Fruit fly (Drosophila melanogaster) whole organism, embryonic: ENCODE data around the gene dpr14.

Source experiments
- CG10959 ChIP-seq: fragments of 200-800 bp; sonication (Bioruptor generic); IDR thresholded peaks from 2 replicates; pipeline ENCODE4 v1.3.6; 2022; ENCODE audit warnings: missing biosample characterization, missing genetic modification characterization
- CG13287 ChIP-seq: fragments of 200-800 bp; sonication (Bioruptor generic); IDR thresholded peaks from 2 replicates; pipeline ENCODE4 v1.3.6; 2022; ENCODE audit warnings: missing biosample characterization, missing genetic modification characterization; ENCODE audit not compliant: partially characterized antibody
- CG1832 ChIP-seq: fragments of 200-800 bp; sonication (Bioruptor generic); optimal IDR thresholded peaks from 2 replicates; lab custom pipeline; 2017; ENCODE audit warnings: missing biosample characterization, mild to moderate bottlenecking, missing genetic modification characterization, inconsistent platforms
- CG34224 ChIP-seq: fragments of 200-800 bp; sonication (Bioruptor generic); IDR thresholded peaks from 3 replicates; pipeline ENCODE4 v1.3.6; 2022; ENCODE audit warnings: missing biosample characterization, missing genetic modification characterization; ENCODE audit not compliant: partially characterized antibody
- CG6654 ChIP-seq: fragments of 200-800 bp; sonication (Bioruptor generic); optimal IDR thresholded peaks from 2 replicates; lab custom pipeline; 2017; ENCODE audit warnings: missing biosample characterization, mild to moderate bottlenecking, missing genetic modification characterization
- CG6689 ChIP-seq: fragments of 200-800 bp; sonication (Bioruptor generic); IDR thresholded peaks from 2 replicates; pipeline ENCODE4 v1.3.6; 2022; ENCODE audit warnings: missing biosample characterization, missing genetic modification characterization
- CG8944 ChIP-seq: fragments of 200-800 bp; sonication (Bioruptor generic); optimal IDR thresholded peaks from 3 replicates; lab custom pipeline; 2016; ENCODE audit warnings: missing biosample characterization, missing genetic modification characterization
- CG9932 ChIP-seq: fragments of 200-800 bp; sonication (Bioruptor generic); IDR thresholded peaks from 2 replicates; pipeline ENCODE4 v1.3.6; 2022; ENCODE audit warnings: missing biosample characterization, missing genetic modification characterization
- Camta ChIP-seq: fragments of 200-800 bp; sonication (Bioruptor generic); optimal IDR thresholded peaks from 2 replicates; lab custom pipeline; 2016; ENCODE audit warnings: missing biosample characterization, missing genetic modification characterization
- CkIIα-i1 ChIP-seq: fragments of 200-800 bp; sonication (Bioruptor generic); IDR thresholded peaks from 2 replicates; pipeline ENCODE4 v1.3.6; 2022; ENCODE audit warnings: missing biosample characterization, missing genetic modification characterization
- Deaf1 ChIP-seq: fragments of 200-800 bp; optimal IDR thresholded peaks from 3 replicates; lab custom pipeline; 2019; ENCODE audit warnings: missing biosample characterization, mild to moderate bottlenecking, missing genetic modification characterization, moderate library complexity
- Fer1 ChIP-seq: fragments of 200-800 bp; sonication (Bioruptor generic); optimal IDR thresholded peaks from 2 replicates; lab custom pipeline; 2017; ENCODE audit warnings: missing biosample characterization, mild to moderate bottlenecking, missing genetic modification characterization
- H15 ChIP-seq: fragments of 200-800 bp; sonication (Bioruptor generic); IDR thresholded peaks from 3 replicates; pipeline ENCODE4 v1.3.6; 2022; ENCODE audit warnings: missing biosample characterization, missing genetic modification characterization
- HLHmδ ChIP-seq: fragments of 200-800 bp; sonication (Bioruptor generic); optimal IDR thresholded peaks from 2 replicates; lab custom pipeline; 2018; ENCODE audit warnings: missing biosample characterization, mild to moderate bottlenecking, missing genetic modification characterization, moderate library complexity
- Hand ChIP-seq: fragments of 200-800 bp; sonication (Bioruptor generic); optimal IDR thresholded peaks from 2 replicates; lab custom pipeline; 2017; ENCODE audit warnings: mild to moderate bottlenecking, missing biosample characterization, missing genetic modification reagents, missing genetic modification characterization
- Hr78 ChIP-seq, 2 experiments: fragments of 200-800 bp in 1 of 2; fragments of >200 bp in 1 of 2; sonication (Bioruptor generic) in 1 of 2; optimal IDR thresholded peaks; 2 replicates each; lab custom pipeline; 2017 to 2019; ENCODE audit warnings: missing biosample characterization in 2 of 2, missing genetic modification characterization in 2 of 2, mild to moderate bottlenecking in 1 of 2, moderate library complexity in 1 of 2
- MTF-1 ChIP-seq: fragments of 200-800 bp; sonication (Bioruptor generic); optimal IDR thresholded peaks from 2 replicates; lab custom pipeline; 2018; ENCODE audit warnings: missing biosample characterization, mild to moderate bottlenecking, missing genetic modification characterization, borderline replicate concordance
- Med ChIP-seq: fragments of 200-800 bp; sonication (Bioruptor generic); peaks from one replicate; lab custom pipeline; 2016; ENCODE audit warnings: missing biosample characterization, missing genetic modification characterization, mild to moderate bottlenecking, inconsistent platforms, moderate library complexity
- Sin3A ChIP-seq: fragments of >200 bp; optimal IDR thresholded peaks from 2 replicates; lab custom pipeline; 2018
- Stat92E ChIP-seq, 3 experiments: fragments of >200 bp in 2 of 3; fragments of 200-800 bp in 1 of 3; sonication (Bioruptor generic) in 1 of 3; optimal IDR thresholded peaks; 2 replicates each; lab custom pipeline; 2017 to 2019; ENCODE audit warnings: missing biosample characterization in 3 of 3, missing genetic modification characterization in 3 of 3, mild to moderate bottlenecking in 1 of 3, moderate library complexity in 1 of 3
- Trl ChIP-seq, 3 experiments: fragments of >200 bp in 2 of 3; fragments of 200-800 bp in 1 of 3; sonication (Bioruptor generic) in 1 of 3; optimal IDR thresholded peaks; 2 replicates in 1 of 3; 3 replicates in 2 of 3; lab custom pipeline; 2016 to 2017; ENCODE audit warnings: missing biosample characterization in 1 of 3, missing genetic modification characterization in 1 of 3
- Usf ChIP-seq: fragments of 200-800 bp; sonication (Bioruptor generic); optimal IDR thresholded peaks from 2 replicates; lab custom pipeline; 2017; ENCODE audit warnings: missing genotype, missing biosample characterization, missing genetic modification characterization
- ase ChIP-seq: fragments of 200-800 bp; sonication (Bioruptor generic); IDR thresholded peaks from 3 replicates; pipeline ENCODE4 v1.3.6; 2022; ENCODE audit warnings: missing biosample characterization, missing genetic modification characterization
- bsh ChIP-seq, 2 experiments: fragments of 200-800 bp; sonication (Bioruptor generic); optimal IDR thresholded peaks; 2 replicates each; lab custom pipeline; 2017 to 2018; ENCODE audit warnings: mild to moderate bottlenecking in 2 of 2, missing biosample characterization in 2 of 2, missing genetic modification characterization in 2 of 2, moderate library complexity in 1 of 2
- cas ChIP-seq: fragments of 200-800 bp; sonication (Bioruptor generic); IDR thresholded peaks from 2 replicates; pipeline ENCODE4 v1.3.6; 2022; ENCODE audit warnings: missing biosample characterization, missing genetic modification characterization
- cg ChIP-seq: fragments of 200-800 bp; sonication (Bioruptor generic); optimal IDR thresholded peaks from 3 replicates; lab custom pipeline; 2019; ENCODE audit warnings: missing biosample characterization, mild to moderate bottlenecking, missing genetic modification characterization, moderate library complexity
- chinmo ChIP-seq: fragments of 200-800 bp; sonication (Bioruptor generic); IDR thresholded peaks from 4 replicates; pipeline ENCODE4 v1.3.6; 2022; ENCODE audit warnings: missing biosample characterization, missing genetic modification characterization; ENCODE audit not compliant: partially characterized antibody
- ci ChIP-seq: fragments of 200-800 bp; sonication (Bioruptor generic); IDR thresholded peaks from 3 replicates; pipeline ENCODE4 v1.3.6; 2022; ENCODE audit warnings: missing biosample characterization, missing genetic modification characterization
- crol ChIP-seq: fragments of 200-800 bp; sonication (Bioruptor generic); IDR thresholded peaks from 2 replicates; pipeline ENCODE4 v1.3.6; 2022; ENCODE audit warnings: missing biosample characterization, missing genetic modification characterization
- dan ChIP-seq: fragments of 200-800 bp; sonication (Bioruptor generic); IDR thresholded peaks from 2 replicates; pipeline ENCODE4 v1.3.6; 2022; ENCODE audit warnings: missing biosample characterization, missing genetic modification characterization
- ewg ChIP-seq: fragments of 200-800 bp; sonication (Bioruptor generic); optimal IDR thresholded peaks from 3 replicates; lab custom pipeline; 2017; ENCODE audit warnings: mild to moderate bottlenecking, missing biosample characterization, missing genetic modification reagents, missing genetic modification characterization
- grn ChIP-seq: fragments of 200-800 bp; sonication (Bioruptor generic); optimal IDR thresholded peaks from 3 replicates; lab custom pipeline; 2017; ENCODE audit warnings: missing biosample characterization, missing genetic modification characterization
- kni ChIP-seq: fragments of 200-800 bp; sonication (Bioruptor generic); optimal IDR thresholded peaks from 3 replicates; lab custom pipeline; 2017; ENCODE audit warnings: mild to moderate bottlenecking, missing biosample characterization, missing genetic modification reagents, missing genetic modification characterization
- nerfin-1 ChIP-seq: fragments of 200-800 bp; sonication (Bioruptor generic); optimal IDR thresholded peaks from 3 replicates; lab custom pipeline; 2019; ENCODE audit warnings: missing biosample characterization, mild to moderate bottlenecking, missing genetic modification characterization, moderate library complexity
- nom ChIP-seq: fragments of 200-800 bp; sonication (Bioruptor generic); optimal IDR thresholded peaks from 2 replicates; lab custom pipeline; 2017; ENCODE audit warnings: missing biosample characterization, missing genetic modification characterization, mild to moderate bottlenecking, moderate library complexity, missing genetic modification reagents
- onecut ChIP-seq: fragments of 200-800 bp; sonication (Bioruptor generic); IDR thresholded peaks from 2 replicates; pipeline ENCODE4 v1.3.6; 2022; ENCODE audit warnings: missing biosample characterization, missing genetic modification characterization
- pros ChIP-seq: fragments of 200-800 bp; sonication (Bioruptor generic); optimal IDR thresholded peaks from 3 replicates; lab custom pipeline; 2019; ENCODE audit warnings: missing biosample characterization, mild to moderate bottlenecking, missing genetic modification characterization, moderate library complexity
- pum ChIP-seq: fragments of 200-800 bp; sonication (Bioruptor generic); optimal IDR thresholded peaks from 2 replicates; lab custom pipeline; 2016; ENCODE audit warnings: missing biosample characterization, missing genetic modification characterization
- run ChIP-seq: fragments of 200-800 bp; sonication (Bioruptor generic); optimal IDR thresholded peaks from 3 replicates; lab custom pipeline; 2018; ENCODE audit warnings: missing biosample characterization, mild to moderate bottlenecking, missing genetic modification characterization
- scrt ChIP-seq: fragments of 200-800 bp; sonication (Bioruptor generic); optimal IDR thresholded peaks from 2 replicates; lab custom pipeline; 2018; ENCODE audit warnings: missing biosample characterization, mild to moderate bottlenecking, missing genetic modification characterization, moderate library complexity
- seq ChIP-seq: fragments of 200-800 bp; sonication (Bioruptor generic); IDR thresholded peaks from 2 replicates; pipeline ENCODE4 v1.3.6; 2022; ENCODE audit warnings: missing biosample characterization, missing genetic modification characterization
- tap ChIP-seq: fragments of 200-800 bp; optimal IDR thresholded peaks from 3 replicates; lab custom pipeline; 2019; ENCODE audit warnings: missing biosample characterization, mild to moderate bottlenecking, missing genetic modification characterization, moderate library complexity
- tin ChIP-seq: fragments of 200-800 bp; sonication (Bioruptor generic); optimal IDR thresholded peaks from 3 replicates; lab custom pipeline; 2016; ENCODE audit warnings: missing biosample characterization, missing genetic modification characterization
- unpg ChIP-seq: fragments of 200-800 bp; sonication (Bioruptor generic); optimal IDR thresholded peaks from 3 replicates; lab custom pipeline; 2018; ENCODE audit warnings: missing biosample characterization, mild to moderate bottlenecking, missing genetic modification characterization, moderate library complexity

dpr14 gene

DNA sequence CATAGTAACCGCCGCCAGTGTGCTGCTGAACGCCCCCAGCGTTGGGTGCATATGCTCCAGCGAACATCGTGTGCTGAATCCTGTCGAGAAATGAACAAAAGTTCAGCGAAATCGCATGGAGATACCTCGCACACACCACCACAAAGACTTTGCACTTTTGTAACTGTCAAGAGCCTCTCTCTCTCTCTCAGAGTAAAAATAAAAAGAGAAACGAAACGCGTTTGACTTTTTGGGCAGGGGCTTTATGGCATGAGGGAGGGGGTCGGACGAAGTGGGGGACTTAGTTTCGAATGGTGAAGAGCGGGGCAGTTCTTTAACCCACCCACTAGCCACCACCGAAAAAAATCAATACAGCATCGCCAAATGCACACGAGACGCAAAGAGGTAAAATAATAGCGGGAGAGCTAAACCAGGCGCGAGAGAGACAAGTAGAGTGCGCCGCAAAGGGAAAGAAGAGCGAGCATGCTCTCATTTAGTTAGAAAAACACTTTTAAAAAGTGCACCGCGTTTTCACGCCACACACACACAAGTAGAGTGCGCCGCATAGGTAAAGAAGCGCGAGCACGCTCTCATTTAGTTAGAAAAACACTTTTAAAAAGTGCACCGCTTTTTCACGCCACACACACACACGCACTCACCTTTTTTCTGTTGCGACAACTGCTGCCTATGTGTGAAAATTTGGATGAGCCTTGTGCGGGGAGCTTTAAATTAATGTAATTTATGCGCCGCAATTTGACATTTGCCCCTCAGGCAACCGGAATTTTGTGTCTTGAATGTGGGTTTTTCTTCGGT is 22.3 kb upstream of the dpr14 start:
- TF ChIP-seq Stat92E (GFP tag; optimal IDR thresholded peaks at IDR 0.05; lab: Kevin White, UChicago) (peak in 1 of 3 experiments; percentile 13), ase (no peak), nerfin-1 (tag; lab: Kevin White, UChicago) (peak; percentile 1), Sin3A (lab: Kevin White, UChicago) (no peak), crol (GFP tag; lab: Robert Waterston, UW) (peak; percentile 94), tin (GFP tag; lab: Kevin White, UChicago) (no peak), unpg (GFP tag; lab: Kevin White, UChicago) (no peak), tap (tag; lab: Kevin White, UChicago) (no peak), dan (no peak), cg (GFP tag; lab: Kevin White, UChicago) (peak; percentile 83), chinmo (GFP tag; lab: Robert Waterston, UW) (0 out of 4 replicates have a peak, but pooled peaks have one; percentile 46), H15 (GFP tag; lab: Robert Waterston, UW) (no peak), CG9932 (GFP tag; lab: Robert Waterston, UW) (no peak), CG6689 (GFP tag; lab: Robert Waterston, UW) (no peak), Deaf1 (tag; lab: Kevin White, UChicago) (peak; percentile 27), Med (GFP tag; lab: Kevin White, UChicago) (peak; percentile 65), ci (GFP tag; lab: Robert Waterston, UW) (no peak), cas (GFP tag; lab: Robert Waterston, UW) (no peak), CG13287 (peak; percentile 11), run (tag; lab: Kevin White, UChicago) (no peak), onecut (GFP tag; lab: Robert Waterston, UW) (peak; percentile 98), scrt (GFP tag; lab: Kevin White, UChicago) (no peak), Hand (no peak), CG10959 (GFP tag; lab: Robert Waterston, UW) (no peak), Usf (GFP tag; lab: Kevin White, UChicago) (no peak), CkIIα-i1 (GFP tag; lab: Robert Waterston, UW) (no peak), HLHmδ (GFP tag; lab: Kevin White, UChicago) (no peak), pum (GFP tag; lab: Kevin White, UChicago) (no peak), pros (GFP tag; lab: Kevin White, UChicago) (peak; percentile 72), ewg (GFP tag; lab: Kevin White, UChicago) (no peak), seq (GFP tag; lab: Robert Waterston, UW) (peak; percentile 25; the same call in 1 of the 2 replicates), Trl (optimal IDR thresholded peaks at IDR 0.05; lab: Kevin White, UChicago) (peak in 1 of 2 experiments; percentile 91), Trl (GFP tag; optimal IDR thresholded peaks at IDR 0.05; lab: Kevin White, UChicago) (no peak), Camta (GFP tag; lab: Kevin White, UChicago) (no peak), CG6654 (GFP tag; lab: Kevin White, UChicago) (no peak), Hr78 (GFP tag; optimal IDR thresholded peaks at IDR 0.05; lab: Kevin White, UChicago) (peak in 1 of 2 experiments; percentile 30), bsh (GFP tag; optimal IDR thresholded peaks at IDR 0.05; lab: Kevin White, UChicago) (peak in 1 of 2 experiments; percentile 9), nom (GFP tag; lab: Kevin White, UChicago) (peak; percentile 76), CG34224 (GFP tag; lab: Robert Waterston, UW) (0 out of 3 replicates have a peak, but pooled peaks have one; percentile 15), grn (GFP tag; lab: Kevin White, UChicago) (no peak), CG8944 (GFP tag; lab: Kevin White, UChicago) (no peak), MTF-1 (GFP tag; lab: Kevin White, UChicago) (peak; percentile 87), CG1832 (GFP tag; lab: Kevin White, UChicago) (peak; percentile 6), kni (GFP tag; lab: Kevin White, UChicago) (peak; percentile 76), Fer1 (GFP tag; lab: Kevin White, UChicago) (no peak)
